Worm (Caenorhabditis elegans) whole organism, L3 larva: ENCODE results near the gene F08G12.1.
A peak's percentile ranks its signal among the peaks of the same experiment; 100 is the strongest.

Experiments
- ceh-28 ChIP-seq: fragments of 150-350 bp; optimal IDR thresholded peaks from 2 replicates; lab custom pipeline; 2014; ENCODE audit warnings: missing biosample characterization, missing genetic modification reagents, missing genetic modification characterization
- ceh-9 ChIP-seq: sonication (generic microtip); optimal IDR thresholded peaks from 2 replicates; lab custom pipeline; 2018; ENCODE audit warnings: missing biosample characterization, missing genetic modification characterization
- egl-27 ChIP-seq: sonication (generic microtip); optimal IDR thresholded peaks from 4 replicates; lab custom pipeline; 2017; ENCODE audit warnings: missing biosample characterization, missing genetic modification reagents, missing genetic modification characterization
- elt-2 ChIP-seq: sonication (generic microtip); optimal IDR thresholded peaks from 2 replicates; lab custom pipeline; 2016; ENCODE audit warnings: missing genetic modification reagents, mild to moderate bottlenecking, missing genetic modification characterization, missing compliant biosample characterization
- mdl-1 ChIP-seq: fragments of 150-350 bp; optimal IDR thresholded peaks from 2 replicates; lab custom pipeline; 2014; ENCODE audit warnings: missing biosample characterization, missing genetic modification characterization
- unc-39 ChIP-seq: sonication (generic microtip); optimal IDR thresholded peaks from 4 replicates; lab custom pipeline; 2017; ENCODE audit warnings: missing biosample characterization, missing genetic modification characterization

ce11 chrX:11351288-11351687 is 45.6 kb upstream of the F08G12.1 start:
- TF ChIP-seq ceh-28 (tag; lab: Kevin White, UChicago) = no peak
- no peak for TF ChIP-seq ceh-9
- TF ChIP-seq mdl-1 (tag; lab: Kevin White, UChicago) = no peak
- no peak for TF ChIP-seq egl-27
- peak; percentile 91 for TF ChIP-seq elt-2 (tag; lab: Kevin White, UChicago)
- TF ChIP-seq unc-39 = no peak
